Fruit fly (Drosophila melanogaster) whole organism, pupa: Measurements from ENCODE around the gene Ir7e.

Experiments
- CG10348 ChIP-seq: fragments of 200-800 bp; sonication (Bioruptor generic); IDR thresholded peaks from 2 replicates; pipeline ENCODE4 v1.3.6; 2022; ENCODE audit warnings: missing biosample characterization, missing genetic modification characterization
- CG12605 ChIP-seq: fragments of 200-800 bp; sonication (Bioruptor generic); IDR thresholded peaks from 2 replicates; pipeline ENCODE4 v1.3.6; 2022; ENCODE audit warnings: missing biosample characterization, missing genetic modification characterization
- CG13204 ChIP-seq: fragments of 200-800 bp; sonication (Bioruptor generic); optimal IDR thresholded peaks from 2 replicates; lab custom pipeline; 2018; ENCODE audit warnings: missing biosample characterization, mild to moderate bottlenecking, missing genetic modification characterization, moderate library complexity
- CG14655 ChIP-seq: fragments of 200-800 bp; sonication (Bioruptor generic); optimal IDR thresholded peaks from 3 replicates; lab custom pipeline; 2017; ENCODE audit warnings: mild to moderate bottlenecking, missing biosample characterization, missing genetic modification reagents, missing genetic modification characterization
- CG15710 ChIP-seq: fragments of 200-800 bp; sonication (Bioruptor generic); optimal IDR thresholded peaks from 2 replicates; lab custom pipeline; 2018; ENCODE audit warnings: missing biosample characterization, mild to moderate bottlenecking, missing genetic modification characterization, moderate library complexity
- CG17806 ChIP-seq: fragments of 200-800 bp; sonication (Bioruptor generic); optimal IDR thresholded peaks from 2 replicates; lab custom pipeline; 2018; ENCODE audit warnings: missing biosample characterization, mild to moderate bottlenecking, missing genetic modification characterization, moderate library complexity
- CG32121 ChIP-seq: fragments of 200-800 bp; sonication (Bioruptor generic); IDR thresholded peaks from 2 replicates; pipeline ENCODE4 v1.3.6; 2022; ENCODE audit warnings: missing biosample characterization, missing genetic modification characterization
- CG34367 ChIP-seq: fragments of 200-800 bp; sonication (Bioruptor generic); optimal IDR thresholded peaks from 2 replicates; lab custom pipeline; 2018; ENCODE audit warnings: missing biosample characterization, mild to moderate bottlenecking, missing genetic modification characterization
- CG4496 ChIP-seq: fragments of 200-800 bp; sonication (Bioruptor generic); IDR thresholded peaks from 3 replicates; pipeline ENCODE4 v1.3.6; 2022; ENCODE audit warnings: missing biosample characterization, missing genetic modification characterization
- CG8159 ChIP-seq: fragments of 200-800 bp; sonication (Bioruptor generic); optimal IDR thresholded peaks from 3 replicates; lab custom pipeline; 2018; ENCODE audit warnings: missing biosample characterization, mild to moderate bottlenecking, missing genetic modification characterization, moderate library complexity
- CG8301 ChIP-seq: fragments of 200-800 bp; sonication (Bioruptor generic); optimal IDR thresholded peaks from 2 replicates; lab custom pipeline; 2018; ENCODE audit warnings: missing biosample characterization, mild to moderate bottlenecking, missing genetic modification characterization
- CG9948 ChIP-seq: fragments of 200-800 bp; sonication (Bioruptor generic); optimal IDR thresholded peaks from 2 replicates; lab custom pipeline; 2018; ENCODE audit warnings: missing biosample characterization, mild to moderate bottlenecking, missing genetic modification characterization, moderate library complexity
- D1 ChIP-seq: fragments of 200-800 bp; sonication (Bioruptor generic); optimal IDR thresholded peaks from 2 replicates; lab custom pipeline; 2018; ENCODE audit warnings: missing biosample characterization, mild to moderate bottlenecking, missing genetic modification characterization, moderate library complexity
- EcR ChIP-seq: fragments of 200-800 bp; sonication (Bioruptor generic); optimal IDR thresholded peaks from 3 replicates; lab custom pipeline; 2019; ENCODE audit warnings: missing biosample characterization, missing genetic modification characterization, mild to moderate bottlenecking, moderate library complexity, missing genetic modification reagents
- Ets98B ChIP-seq: fragments of 200-800 bp; sonication (Bioruptor generic); IDR thresholded peaks from 2 replicates; pipeline ENCODE4 v1.3.6; 2022; ENCODE audit warnings: missing biosample characterization, missing genetic modification characterization
- Pif1A ChIP-seq: fragments of 200-800 bp; sonication (Bioruptor generic); optimal IDR thresholded peaks from 3 replicates; lab custom pipeline; 2016; ENCODE audit warnings: missing biosample characterization, missing genetic modification characterization
- Pif1B ChIP-seq: fragments of 200-800 bp; sonication (Bioruptor generic); optimal IDR thresholded peaks from 3 replicates; lab custom pipeline; 2016; ENCODE audit warnings: missing biosample characterization, missing genetic modification characterization
- Snoo ChIP-seq: fragments of 200-800 bp; sonication (Bioruptor generic); optimal IDR thresholded peaks from 3 replicates; lab custom pipeline; 2017; ENCODE audit warnings: missing biosample characterization, mild to moderate bottlenecking, missing genetic modification characterization, inconsistent platforms
- fd96Ca ChIP-seq: fragments of 200-800 bp; sonication (Bioruptor generic); IDR thresholded peaks from 3 replicates; pipeline ENCODE4 v1.3.6; 2022; ENCODE audit warnings: missing biosample characterization, missing genetic modification characterization
- gl ChIP-seq: fragments of 200-800 bp; sonication (Bioruptor generic); optimal IDR thresholded peaks from 2 replicates; lab custom pipeline; 2018; ENCODE audit warnings: missing biosample characterization, mild to moderate bottlenecking, missing genetic modification characterization
- rn ChIP-seq: fragments of 200-800 bp; sonication (Bioruptor generic); IDR thresholded peaks from 2 replicates; pipeline ENCODE4 v1.3.6; 2022; ENCODE audit warnings: missing biosample characterization, missing genetic modification characterization

The Ir7e gene

dm6 chrX:7911983-7912630 lies 30.6 kb upstream of the Ir7e start, which contains the start of gene snz:
snz (plus strand) TSS chrX:7912089.
- TF ChIP-seq CG32121 (no peak), EcR (GFP tag; lab: Kevin White, UChicago) (peak; percentile 4)

- TF ChIP-seq CG14655 (GFP tag; lab: Kevin White, UChicago), result no peak
- no peak for TF ChIP-seq fd96Ca (GFP tag; lab: Robert Waterston, UW)
- no peak for TF ChIP-seq CG13204 (GFP tag; lab: Kevin White, UChicago)
- TF ChIP-seq CG12605 (GFP tag; lab: Robert Waterston, UW), result no peak
- TF ChIP-seq CG4496 (GFP tag; lab: Robert Waterston, UW), result 0 out of 3 replicates have a peak, but pooled peaks have one; percentile 23
- no peak for TF ChIP-seq CG15710
These were observed 28.0 kb upstream of the Ir7e start for dm6 chrX:7909482-7909881.

- TF ChIP-seq Pif1A (GFP tag; lab: Kevin White, UChicago), result no peak
- no peak for TF ChIP-seq CG8159 (tag; lab: Kevin White, UChicago)
- TF ChIP-seq Ets98B (GFP tag; lab: Robert Waterston, UW), result no peak
- TF ChIP-seq rn (GFP tag; lab: Robert Waterston, UW), result no peak
- TF ChIP-seq CG14655 (GFP tag; lab: Kevin White, UChicago), result no peak
- no peak for TF ChIP-seq CG4496 (GFP tag; lab: Robert Waterston, UW)
- no peak for TF ChIP-seq CG13204 (GFP tag; lab: Kevin White, UChicago)
- TF ChIP-seq gl, result no peak
- no peak for TF ChIP-seq CG34367 (tag; lab: Kevin White, UChicago)
- TF ChIP-seq CG9948 (tag; lab: Kevin White, UChicago), result no peak
- TF ChIP-seq CG8301 (tag; lab: Kevin White, UChicago), result no peak
- no peak for TF ChIP-seq CG10348 (GFP tag; lab: Robert Waterston, UW)
- TF ChIP-seq CG17806, result no peak
- no peak for TF ChIP-seq Snoo (tag; lab: Kevin White, UChicago)
- no peak for TF ChIP-seq fd96Ca (GFP tag; lab: Robert Waterston, UW)
- no peak for TF ChIP-seq CG32121
These were observed 27.6 kb upstream of the Ir7e start for dm6 chrX:7909069-7909389.

- peak; percentile 59 for TF ChIP-seq gl
- TF ChIP-seq CG15710, result peak; percentile 79
- TF ChIP-seq CG13204 (GFP tag; lab: Kevin White, UChicago), result no peak
- TF ChIP-seq Ets98B (GFP tag; lab: Robert Waterston, UW), result peak; percentile 85
- TF ChIP-seq CG17806, result peak; percentile 74
- TF ChIP-seq EcR (GFP tag; lab: Kevin White, UChicago), result peak; percentile 76
- TF ChIP-seq CG9948 (tag; lab: Kevin White, UChicago), result peak; percentile 70
- peak; percentile 83 for TF ChIP-seq CG8159 (tag; lab: Kevin White, UChicago)
- TF ChIP-seq D1, result no peak
- TF ChIP-seq CG34367 (tag; lab: Kevin White, UChicago), result peak; percentile 75
- no peak for TF ChIP-seq Pif1A (GFP tag; lab: Kevin White, UChicago)
- TF ChIP-seq fd96Ca (GFP tag; lab: Robert Waterston, UW), result peak; percentile 90
- TF ChIP-seq CG10348 (GFP tag; lab: Robert Waterston, UW), result 0 out of 2 replicates have a peak, but pooled peaks have one; percentile 31
- TF ChIP-seq CG14655 (GFP tag; lab: Kevin White, UChicago), result peak; percentile 85
- peak; percentile 66 for TF ChIP-seq CG12605 (GFP tag; lab: Robert Waterston, UW)
- TF ChIP-seq CG32121, result peak; percentile 89
- TF ChIP-seq rn (GFP tag; lab: Robert Waterston, UW), result no peak
- peak; percentile 79 for TF ChIP-seq CG8301 (tag; lab: Kevin White, UChicago)
- TF ChIP-seq Snoo (tag; lab: Kevin White, UChicago), result peak; percentile 56
- peak; percentile 91 for TF ChIP-seq CG4496 (GFP tag; lab: Robert Waterston, UW)
- peak; percentile 72 for TF ChIP-seq Pif1B (GFP tag; lab: Kevin White, UChicago)
These were observed 27.0 kb upstream of the Ir7e start, which contains the start of the genes dpr14 and spidey for dm6 chrX:7908239-7909068. dpr14 (minus strand) TSS chrX:7908286. spidey (plus strand) TSS chrX:7908931.

DNA sequence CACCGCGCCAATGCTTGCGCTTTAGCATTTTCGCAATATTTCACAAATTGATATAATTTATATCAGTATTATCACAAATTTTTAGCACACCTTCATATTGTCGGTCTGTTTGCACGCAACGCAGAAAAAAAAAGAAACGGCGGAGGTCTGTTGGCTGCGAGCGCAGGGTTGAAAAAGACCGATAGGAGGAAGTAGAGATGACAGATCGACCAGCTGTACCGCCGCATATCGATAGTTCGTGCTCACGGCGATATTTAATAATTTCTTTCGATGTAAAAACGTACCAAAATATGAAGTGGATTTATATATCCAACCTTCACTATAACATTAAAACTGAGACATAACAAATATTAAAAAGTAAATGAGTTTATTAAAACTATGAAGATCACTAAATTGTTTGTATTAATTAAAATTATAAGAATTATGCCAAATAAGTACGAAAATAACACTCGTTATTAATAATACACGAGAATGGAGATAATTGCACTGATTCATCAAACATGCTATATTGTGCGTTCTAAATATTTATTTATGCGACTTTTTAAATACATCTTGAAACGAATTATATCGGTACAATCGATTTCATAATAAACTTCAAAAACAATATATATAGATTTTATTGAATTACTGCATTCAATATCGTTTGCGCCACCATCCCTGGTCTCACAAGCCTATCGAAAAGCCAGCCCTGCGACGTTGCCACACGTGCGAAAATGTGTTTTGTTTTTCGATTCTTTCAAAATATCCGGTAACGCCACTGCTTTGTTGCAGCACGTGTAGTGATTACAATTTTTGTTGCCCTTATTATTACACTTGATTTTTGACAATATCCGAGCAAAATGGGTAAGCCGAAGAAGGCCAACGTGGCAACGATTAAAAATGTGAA lies 19.9 kb upstream of the Ir7e start, which contains the start of the genes RpS6 and bys:
Gene RpS6 (minus strand): TSS at position 179 of the 886 bp plus-strand sequence.
Gene bys (plus strand): TSS at position 728 of the 886 bp plus-strand sequence.
- TF ChIP-seq D1, result no peak
- peak; percentile 16 for TF ChIP-seq CG8159 (tag; lab: Kevin White, UChicago)
- no peak for TF ChIP-seq CG32121
- TF ChIP-seq CG14655 (GFP tag; lab: Kevin White, UChicago), result no peak
- no peak for TF ChIP-seq CG8301 (tag; lab: Kevin White, UChicago)
- TF ChIP-seq CG9948 (tag; lab: Kevin White, UChicago), result peak; percentile 28
- no peak for TF ChIP-seq CG17806
- peak; percentile 58; the same call in 1 of the 3 replicates for TF ChIP-seq fd96Ca (GFP tag; lab: Robert Waterston, UW)
- TF ChIP-seq Ets98B (GFP tag; lab: Robert Waterston, UW), result peak; percentile 38
- TF ChIP-seq CG4496 (GFP tag; lab: Robert Waterston, UW), result peak; percentile 66
- no peak for TF ChIP-seq EcR (GFP tag; lab: Kevin White, UChicago)
- no peak for TF ChIP-seq CG13204 (GFP tag; lab: Kevin White, UChicago)
- TF ChIP-seq rn (GFP tag; lab: Robert Waterston, UW), result no peak
- peak; percentile 44; the same call in 1 of the 2 replicates for TF ChIP-seq CG12605 (GFP tag; lab: Robert Waterston, UW)
- TF ChIP-seq CG10348 (GFP tag; lab: Robert Waterston, UW), result no peak
- peak; percentile 16 for TF ChIP-seq CG15710
- TF ChIP-seq Pif1B (GFP tag; lab: Kevin White, UChicago), result no peak
- TF ChIP-seq gl, result no peak
- peak; percentile 24 for TF ChIP-seq CG34367 (tag; lab: Kevin White, UChicago)
- TF ChIP-seq Snoo (tag; lab: Kevin White, UChicago), result peak; percentile 60
- peak; percentile 61 for TF ChIP-seq Pif1A (GFP tag; lab: Kevin White, UChicago)
- TF ChIP-seq, all 21 proteins: peak for 10
